Worm (Caenorhabditis elegans) whole organism, L3 larva: ENCODE results near the gene Y55F3BR.1.

Experiments used
- R02D3.7 ChIP-seq: fragments of 150-350 bp; optimal IDR thresholded peaks from 2 replicates; lab custom pipeline; 2014; ENCODE audit warnings: missing biosample characterization, missing genetic modification characterization
- ZK546.5 ChIP-seq: sonication (generic microtip); optimal IDR thresholded peaks from 2 replicates; lab custom pipeline; 2017; ENCODE audit warnings: missing biosample characterization, missing genetic modification characterization
- aly-2 ChIP-seq: fragments of 150-350 bp; optimal IDR thresholded peaks from 2 replicates; lab custom pipeline; 2014; ENCODE audit warnings: missing biosample characterization, missing genetic modification characterization
- ama-1 ChIP-seq: fragments of 150-350 bp; optimal IDR thresholded peaks from 2 replicates; lab custom pipeline; 2018
- ceh-16 ChIP-seq: sonication (generic microtip); optimal IDR thresholded peaks from 2 replicates; lab custom pipeline; 2017; ENCODE audit warnings: missing biosample characterization, missing genetic modification characterization
- ceh-28 ChIP-seq: fragments of 150-350 bp; optimal IDR thresholded peaks from 2 replicates; lab custom pipeline; 2014; ENCODE audit warnings: missing biosample characterization, missing genetic modification reagents, missing genetic modification characterization
- ceh-82 ChIP-seq: fragments of 150-350 bp; optimal IDR thresholded peaks from 2 replicates; lab custom pipeline; 2014; ENCODE audit warnings: missing biosample characterization, missing genetic modification characterization
- ceh-9 ChIP-seq: sonication (generic microtip); optimal IDR thresholded peaks from 2 replicates; lab custom pipeline; 2018; ENCODE audit warnings: missing biosample characterization, missing genetic modification characterization
- daf-12 ChIP-seq: fragments of 150-350 bp; optimal IDR thresholded peaks from 2 replicates; lab custom pipeline; 2014; ENCODE audit warnings: missing biosample characterization, missing genetic modification reagents, missing genetic modification characterization
- egl-5 ChIP-seq: fragments of 150-350 bp; optimal IDR thresholded peaks from 2 replicates; lab custom pipeline; 2017; ENCODE audit warnings: missing biosample characterization, missing genetic modification reagents, missing genetic modification characterization, inconsistent platforms
- elt-2 ChIP-seq: sonication (generic microtip); optimal IDR thresholded peaks from 2 replicates; lab custom pipeline; 2016; ENCODE audit warnings: missing genetic modification reagents, mild to moderate bottlenecking, missing genetic modification characterization, missing compliant biosample characterization
- elt-3 ChIP-seq, 3 experiments: fragments of 150-350 bp in 1 of 3; sonication (generic microtip) in 2 of 3; optimal IDR thresholded peaks; 2 replicates in 2 of 3; 4 replicates in 1 of 3; lab custom pipeline; 2014 to 2017; ENCODE audit warnings: missing biosample characterization in 3 of 3, missing genetic modification characterization in 3 of 3
- eor-1 ChIP-seq, 2 experiments: fragments of 150-350 bp; optimal IDR thresholded peaks; 2 replicates each; lab custom pipeline; 2014 to 2018; ENCODE audit warnings: missing biosample characterization in 2 of 2, missing genetic modification characterization in 2 of 2
- fkh-2 ChIP-seq: fragments of 150-350 bp; optimal IDR thresholded peaks from 2 replicates; lab custom pipeline; 2014; ENCODE audit warnings: missing biosample characterization, missing genetic modification reagents, missing genetic modification characterization
- fos-1 ChIP-seq: fragments of 150-350 bp; optimal IDR thresholded peaks from 2 replicates; lab custom pipeline; 2014; ENCODE audit warnings: missing biosample characterization, missing genetic modification characterization
- hmg-11 ChIP-seq: sonication (generic microtip); optimal IDR thresholded peaks from 2 replicates; lab custom pipeline; 2016; ENCODE audit warnings: missing genetic modification characterization, missing compliant biosample characterization
- jun-1 ChIP-seq: fragments of 150-350 bp; optimal IDR thresholded peaks from 2 replicates; lab custom pipeline; 2014; ENCODE audit warnings: missing biosample characterization, missing genetic modification reagents, missing genetic modification characterization
- lin-15B ChIP-seq: fragments of 150-350 bp; optimal IDR thresholded peaks from 2 replicates; lab custom pipeline; 2014; ENCODE audit warnings: missing biosample characterization, missing genetic modification characterization
- lin-39 ChIP-seq: fragments of 150-350 bp; optimal IDR thresholded peaks from 2 replicates; lab custom pipeline; 2018; ENCODE audit warnings: missing biosample characterization, missing genetic modification reagents, missing genetic modification characterization
- lsy-12 ChIP-seq: sonication (generic microtip); optimal IDR thresholded peaks from 2 replicates; lab custom pipeline; 2016; ENCODE audit warnings: mild to moderate bottlenecking, missing genetic modification characterization, missing compliant biosample characterization
- mdl-1 ChIP-seq: fragments of 150-350 bp; optimal IDR thresholded peaks from 2 replicates; lab custom pipeline; 2014; ENCODE audit warnings: missing biosample characterization, missing genetic modification characterization
- mml-1 ChIP-seq: fragments of 150-350 bp; sonication (generic microtip); optimal IDR thresholded peaks from 3 replicates; lab custom pipeline; 2014; ENCODE audit warnings: missing biosample characterization, missing genetic modification characterization
- nfya-1 ChIP-seq: sonication (generic microtip); optimal IDR thresholded peaks from 2 replicates; lab custom pipeline; 2017; ENCODE audit warnings: missing genetic modification characterization, mild to moderate bottlenecking, missing compliant biosample characterization, antibody characterized with exemption, moderate library complexity; ENCODE audit not compliant: insufficient read depth
- nhr-11 ChIP-seq: fragments of 150-350 bp; optimal IDR thresholded peaks from 2 replicates; lab custom pipeline; 2014; ENCODE audit warnings: missing biosample characterization, missing genetic modification characterization
- nhr-12 ChIP-seq: fragments of 150-350 bp; optimal IDR thresholded peaks from 2 replicates; lab custom pipeline; 2014; ENCODE audit warnings: missing biosample characterization, missing genetic modification characterization
- nhr-23 ChIP-seq: fragments of 150-350 bp; optimal IDR thresholded peaks from 2 replicates; lab custom pipeline; 2014; ENCODE audit warnings: missing biosample characterization, missing genetic modification reagents, missing genetic modification characterization
- nhr-237 ChIP-seq: fragments of 150-350 bp; optimal IDR thresholded peaks from 2 replicates; lab custom pipeline; 2014; ENCODE audit warnings: missing biosample characterization, missing genetic modification characterization
- nhr-28 ChIP-seq: fragments of 150-350 bp; optimal IDR thresholded peaks from 2 replicates; lab custom pipeline; 2014; ENCODE audit warnings: missing biosample characterization, missing genetic modification characterization
- nhr-43 ChIP-seq: sonication (generic microtip); optimal IDR thresholded peaks from 2 replicates; lab custom pipeline; 2016; ENCODE audit warnings: mild to moderate bottlenecking, missing genetic modification characterization, missing compliant biosample characterization; ENCODE audit not compliant: poor library complexity, severe bottlenecking
- nhr-67 ChIP-seq: fragments of 150-350 bp; optimal IDR thresholded peaks from 2 replicates; lab custom pipeline; 2014; ENCODE audit warnings: missing biosample characterization, missing genetic modification characterization
- nhr-77 ChIP-seq: fragments of 150-350 bp; optimal IDR thresholded peaks from 2 replicates; lab custom pipeline; 2014; ENCODE audit warnings: missing biosample characterization, missing genetic modification characterization
- pha-4 ChIP-seq: fragments of 150-350 bp; optimal IDR thresholded peaks from 2 replicates; lab custom pipeline; 2014; ENCODE audit warnings: missing biosample characterization, missing genetic modification reagents, missing genetic modification characterization
- pqm-1 ChIP-seq: fragments of 150-350 bp; optimal IDR thresholded peaks from 2 replicates; lab custom pipeline; 2017; ENCODE audit warnings: missing biosample characterization, missing genetic modification characterization, inconsistent platforms
- sea-2 ChIP-seq: fragments of 150-350 bp; sonication (generic microtip); optimal IDR thresholded peaks from 4 replicates; lab custom pipeline; 2014; ENCODE audit warnings: missing biosample characterization, missing genetic modification reagents, missing genetic modification characterization
- skn-1 ChIP-seq: fragments of 150-350 bp; optimal IDR thresholded peaks from 2 replicates; lab custom pipeline; 2014; ENCODE audit warnings: missing biosample characterization, missing genetic modification characterization
- snpc-4 ChIP-seq: fragments of 150-350 bp; optimal IDR thresholded peaks from 2 replicates; lab custom pipeline; 2014; ENCODE audit warnings: missing biosample characterization, missing genetic modification characterization
- tbx-2 ChIP-seq: sonication (generic microtip); optimal IDR thresholded peaks from 2 replicates; lab custom pipeline; 2016; ENCODE audit warnings: mild to moderate bottlenecking, missing genetic modification characterization, missing compliant biosample characterization
- unc-39 ChIP-seq: sonication (generic microtip); optimal IDR thresholded peaks from 4 replicates; lab custom pipeline; 2017; ENCODE audit warnings: missing biosample characterization, missing genetic modification characterization
- unc-62 ChIP-seq: fragments of 150-350 bp; sonication (generic microtip); optimal IDR thresholded peaks from 4 replicates; lab custom pipeline; 2014; ENCODE audit warnings: missing biosample characterization, missing genetic modification reagents, missing genetic modification characterization
- zag-1 ChIP-seq: fragments of 150-350 bp; optimal IDR thresholded peaks from 2 replicates; lab custom pipeline; 2014; ENCODE audit warnings: missing biosample characterization, missing genetic modification characterization
- ztf-11 ChIP-seq: fragments of 150-350 bp; optimal IDR thresholded peaks from 2 replicates; lab custom pipeline; 2014; ENCODE audit warnings: missing biosample characterization, missing genetic modification characterization
- ztf-4 ChIP-seq: fragments of 150-350 bp; optimal IDR thresholded peaks from 2 replicates; lab custom pipeline; 2014; ENCODE audit warnings: missing biosample characterization, missing genetic modification characterization

Y55F3BR.1 gene

ce11 chrIV:874677-875076 lies at the start of gene Y55F3BR.1:
Gene Y55F3BR.1, plus strand, starts transcription at chrIV:874791.
- TF ChIP-seq mml-1: no peak
- TF ChIP-seq jun-1 (tag; lab: Kevin White, UChicago): no peak
- TF ChIP-seq ztf-11: no peak
- no peak for TF ChIP-seq nhr-43
- TF ChIP-seq daf-12 (tag; lab: Kevin White, UChicago): no peak
- TF ChIP-seq unc-39 (tag; lab: Kevin White, UChicago): no peak
- TF ChIP-seq R02D3.7 (tag; lab: Kevin White, UChicago): no peak
- TF ChIP-seq ztf-4 (tag; lab: Kevin White, UChicago): no peak
- TF ChIP-seq ceh-82 (tag; lab: Kevin White, UChicago): no peak
- TF ChIP-seq eor-1 (tag; optimal IDR thresholded peaks at IDR 0.05; lab: Kevin White, UChicago): no peak
- TF ChIP-seq lsy-12 (tag; lab: Kevin White, UChicago): no peak
- no peak for TF ChIP-seq fos-1 (tag; lab: Kevin White, UChicago)
- no peak for TF ChIP-seq pqm-1 (tag; lab: Kevin White, UChicago)
- no peak for TF ChIP-seq sea-2
- no peak for TF ChIP-seq ceh-9 (tag; lab: Kevin White, UChicago)
- peak; percentile 61 for TF ChIP-seq nfya-1 (tag; lab: Kevin White, UChicago)
- no peak for TF ChIP-seq zag-1 (tag; lab: Kevin White, UChicago)
- TF ChIP-seq nhr-77 (tag; lab: Kevin White, UChicago): no peak
- TF ChIP-seq lin-39 (tag; lab: Kevin White, UChicago): peak; percentile 46
- TF ChIP-seq nhr-237 (tag; lab: Kevin White, UChicago): no peak
- TF ChIP-seq ceh-16 (tag; lab: Kevin White, UChicago): no peak
- TF ChIP-seq nhr-12 (tag; lab: Kevin White, UChicago): no peak
- no peak for TF ChIP-seq elt-3 (tag; optimal IDR thresholded peaks at IDR 0.05; lab: Kevin White, UChicago)
- TF ChIP-seq mdl-1 (tag; lab: Kevin White, UChicago): no peak
- peak; percentile 46 for TF ChIP-seq hmg-11 (tag; lab: Kevin White, UChicago)
- no peak for TF ChIP-seq nhr-67 (tag; lab: Kevin White, UChicago)
- no peak for TF ChIP-seq ama-1 (lab: Kevin White, UChicago)
- TF ChIP-seq lin-15B (tag; lab: Kevin White, UChicago): peak; percentile 81
- TF ChIP-seq snpc-4 (tag; lab: Kevin White, UChicago): peak; percentile 69
- no peak for TF ChIP-seq fkh-2 (tag; lab: Kevin White, UChicago)
- TF ChIP-seq nhr-23: peak; percentile 53
- TF ChIP-seq aly-2 (tag; lab: Kevin White, UChicago): no peak
- TF ChIP-seq unc-62 (GFP tag; lab: Kevin White, UChicago): no peak
- TF ChIP-seq skn-1 (tag; lab: Kevin White, UChicago): no peak
- TF ChIP-seq pha-4 (tag; lab: Kevin White, UChicago): peak; percentile 87
- peak; percentile 20 for TF ChIP-seq ceh-28
- TF ChIP-seq nhr-28 (tag; lab: Kevin White, UChicago): no peak
- TF ChIP-seq egl-5 (tag; lab: Kevin White, UChicago): peak; percentile 42
- TF ChIP-seq ZK546.5: no peak
- TF ChIP-seq nhr-11 (tag; lab: Kevin White, UChicago): no peak
- TF ChIP-seq, all 47 proteins: peak for 9

ce11 chrIV:824854-825253 lies 49.7 kb upstream of the Y55F3BR.1 start, which contains the start of gene zipt-15:
Gene zipt-15, minus strand, starts transcription at chrIV:824954.
- TF ChIP-seq skn-1 (tag; lab: Kevin White, UChicago) (no peak), nhr-12 (tag; lab: Kevin White, UChicago) (no peak), aly-2 (tag; lab: Kevin White, UChicago) (no peak), elt-2 (no peak), fos-1 (tag; lab: Kevin White, UChicago) (no peak)
- TF ChIP-seq, all 47 proteins: peak for 0

DNA sequence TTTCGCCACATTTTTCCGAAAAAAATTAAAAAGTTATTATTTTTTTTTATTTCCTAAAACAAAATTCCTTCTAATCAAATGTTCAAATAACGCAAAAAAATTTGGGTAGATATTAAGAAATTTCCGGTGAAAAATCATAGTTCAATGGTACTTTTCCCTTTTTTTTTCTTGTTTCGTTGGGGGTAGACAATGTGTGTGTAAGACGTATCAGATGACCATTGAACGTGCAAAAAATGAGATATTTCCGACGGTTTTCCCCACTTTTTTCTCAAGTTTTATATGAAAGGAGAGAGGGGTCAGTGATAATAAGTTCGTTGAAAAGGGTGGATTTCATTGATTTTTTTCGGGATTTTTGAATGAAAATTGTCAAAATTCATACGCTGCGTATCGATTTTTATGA lies 48.4 kb upstream of the Y55F3BR.1 start:
- TF ChIP-seq snpc-4 (tag; lab: Kevin White, UChicago) (no peak), mml-1 (no peak), R02D3.7 (tag; lab: Kevin White, UChicago) (no peak), nhr-237 (tag; lab: Kevin White, UChicago) (no peak), unc-39 (tag; lab: Kevin White, UChicago) (no peak), skn-1 (tag; lab: Kevin White, UChicago) (no peak), lsy-12 (tag; lab: Kevin White, UChicago) (no peak), nhr-11 (tag; lab: Kevin White, UChicago) (no peak), eor-1 (tag; optimal IDR thresholded peaks at IDR 0.05; lab: Kevin White, UChicago) (no peak), tbx-2 (tag; lab: Kevin White, UChicago) (no peak), nhr-12 (tag; lab: Kevin White, UChicago) (no peak)
